Worm (Caenorhabditis elegans) whole organism, L4/young adult: ENCODE measurements around the gene K12D12.4.

Experiments used
- dao-5 ChIP-seq: sonication (generic microtip); optimal IDR thresholded peaks from 2 replicates; lab custom pipeline; 2016; ENCODE audit warnings: missing genotype, missing genetic modification characterization, moderate library complexity, missing compliant biosample characterization
- him-1 ChIP-seq: sonication (generic microtip); optimal IDR thresholded peaks from 2 replicates; lab custom pipeline; 2016; ENCODE audit warnings: missing genotype, missing genetic modification reagents, missing genetic modification characterization, missing compliant biosample characterization

- TF ChIP-seq him-1 (tag; lab: Kevin White, UChicago) = no peak
- TF ChIP-seq dao-5 (tag; lab: Kevin White, UChicago) = no peak
Measured at ce11 chrII:11836554-11837218, 28.9 kb downstream of the K12D12.4 start.
